Worm (Caenorhabditis elegans) whole organism, L4 larva: ENCODE results near the gene Y17D7B.2.

Experiments
- F44E2.7 ChIP-seq: fragments of 200-800 bp; sonication (Bioruptor generic); IDR thresholded peaks from 2 replicates; pipeline ENCODE4 v2.1.2; 2022; ENCODE audit warnings: missing genetic modification characterization, missing compliant biosample characterization
- F49E8.2 ChIP-seq: sonication (generic microtip); optimal IDR thresholded peaks from 2 replicates; lab custom pipeline; 2016; ENCODE audit warnings: missing compliant biosample characterization, mild to moderate bottlenecking, missing genetic modification characterization, borderline replicate concordance
- T26A8.4 ChIP-seq: fragments of 200-800 bp; sonication (Bioruptor generic); IDR thresholded peaks from 2 replicates; pipeline ENCODE4 v1.3.6; 2022; ENCODE audit warnings: missing genetic modification characterization, missing compliant biosample characterization
- Y48G9A.11 ChIP-seq: fragments of 200-800 bp; sonication (Bioruptor generic); IDR thresholded peaks from 2 replicates; pipeline ENCODE4 v1.3.6; 2022; ENCODE audit warnings: missing genetic modification reagents, missing genetic modification characterization, missing compliant biosample characterization
- Y5F2A.4 ChIP-seq: fragments of 200-800 bp; sonication (Bioruptor generic); optimal IDR thresholded peaks from 2 replicates; lab custom pipeline; 2018; ENCODE audit warnings: mild to moderate bottlenecking, missing genetic modification characterization, missing compliant biosample characterization
- Y75B8A.6 ChIP-seq: fragments of 200-800 bp; sonication (Bioruptor generic); IDR thresholded peaks from 2 replicates; pipeline ENCODE4 v1.3.6; 2022; ENCODE audit warnings: missing genetic modification reagents, missing genetic modification characterization, missing compliant biosample characterization
- ZK337.2 ChIP-seq: fragments of 200-800 bp; sonication (Bioruptor generic); IDR thresholded peaks from 2 replicates; pipeline ENCODE4 v1.3.6; 2022; ENCODE audit warnings: missing genetic modification reagents, missing genetic modification characterization, missing compliant biosample characterization
- aha-1 ChIP-seq: fragments of 150-350 bp; peaks from one replicate; lab custom pipeline; 2014; ENCODE audit warnings: missing biosample characterization, missing genetic modification characterization
- aly-2 ChIP-seq: sonication (generic microtip); optimal IDR thresholded peaks from 2 replicates; lab custom pipeline; 2018; ENCODE audit warnings: missing biosample characterization, missing genetic modification characterization
- ama-1 ChIP-seq: fragments of 150-350 bp; optimal IDR thresholded peaks from 2 replicates; lab custom pipeline; 2014; ENCODE audit warnings: inconsistent platforms, mixed read lengths
- ceh-32 ChIP-seq: sonication (generic microtip); optimal IDR thresholded peaks from 2 replicates; lab custom pipeline; 2016; ENCODE audit warnings: mild to moderate bottlenecking, missing genetic modification characterization, missing compliant biosample characterization; ENCODE audit not compliant: poor library complexity
- ceh-44 ChIP-seq: fragments of 200-800 bp; sonication (Bioruptor generic); IDR thresholded peaks from 2 replicates; pipeline ENCODE4 v1.3.6; 2022; ENCODE audit warnings: missing genetic modification reagents, missing genetic modification characterization, missing compliant biosample characterization
- ceh-62 ChIP-seq: sonication (generic microtip); optimal IDR thresholded peaks from 2 replicates; lab custom pipeline; 2017; ENCODE audit warnings: missing biosample characterization, missing genetic modification characterization
- daf-12 ChIP-seq: fragments of 150-350 bp; optimal IDR thresholded peaks from 2 replicates; lab custom pipeline; 2014; ENCODE audit warnings: missing biosample characterization, missing genetic modification reagents, missing genetic modification characterization
- daf-16 ChIP-seq, 3 experiments: sonication (generic microtip); optimal IDR thresholded peaks; 2 replicates each; lab custom pipeline; 2016 to 2017; ENCODE audit warnings: missing genetic modification characterization in 3 of 3, missing genetic modification reagents in 3 of 3, mild to moderate bottlenecking in 2 of 3, missing compliant biosample characterization in 2 of 3, missing biosample characterization in 1 of 3, moderate library complexity in 1 of 3
- daf-19 ChIP-seq: fragments of 200-800 bp; sonication (Bioruptor generic); conservative IDR thresholded peaks from 2 replicates; pipeline ENCODE4 v1.3.6; 2022; ENCODE audit warnings: missing genetic modification characterization, missing compliant biosample characterization
- daf-8 ChIP-seq: fragments of 200-800 bp; sonication (Bioruptor generic); IDR thresholded peaks from 2 replicates; pipeline ENCODE4 v1.3.6; 2022; ENCODE audit warnings: missing genetic modification characterization, missing compliant biosample characterization
- duxl-1 ChIP-seq: sonication (generic microtip); optimal IDR thresholded peaks from 2 replicates; lab custom pipeline; 2016; ENCODE audit warnings: mild to moderate bottlenecking, missing genetic modification characterization, moderate library complexity, missing compliant biosample characterization; ENCODE audit not compliant: poor library complexity
- egl-43 ChIP-seq: fragments of 200-800 bp; sonication (Bioruptor generic); IDR thresholded peaks from 2 replicates; pipeline ENCODE4 v1.3.6; 2022; ENCODE audit warnings: missing genetic modification reagents, missing genetic modification characterization, missing compliant biosample characterization
- fos-1 ChIP-seq: fragments of 150-350 bp; optimal IDR thresholded peaks from 2 replicates; lab custom pipeline; 2014; ENCODE audit warnings: missing biosample characterization, missing genetic modification characterization
- hif-1 ChIP-seq, 2 experiments: sonication (generic microtip); optimal IDR thresholded peaks; 2 replicates each; lab custom pipeline; 2016 to 2017; ENCODE audit warnings: missing compliant biosample characterization in 2 of 2, missing genetic modification characterization in 2 of 2, missing genetic modification reagents in 2 of 2, missing genotype in 2 of 2, mild to moderate bottlenecking in 1 of 2
- hlh-11 ChIP-seq: fragments of 200-800 bp; sonication (Bioruptor generic); optimal IDR thresholded peaks from 2 replicates; lab custom pipeline; 2018; ENCODE audit warnings: mild to moderate bottlenecking, missing genetic modification characterization, missing compliant biosample characterization
- hmg-1.1 ChIP-seq: fragments of 200-800 bp; sonication (Bioruptor generic); IDR thresholded peaks from 2 replicates; pipeline ENCODE4 v1.3.6; 2022; ENCODE audit warnings: missing genetic modification reagents, missing genetic modification characterization, missing compliant biosample characterization
- lim-7 ChIP-seq: fragments of 200-800 bp; sonication (Bioruptor generic); IDR thresholded peaks from 2 replicates; pipeline ENCODE4 v1.3.6; 2022; ENCODE audit warnings: missing genetic modification characterization, missing compliant biosample characterization
- lin-39 ChIP-seq: fragments of 150-350 bp; optimal IDR thresholded peaks from 2 replicates; lab custom pipeline; 2014; ENCODE audit warnings: missing biosample characterization, missing genetic modification reagents, missing genetic modification characterization
- lir-3 ChIP-seq: sonication (generic microtip); optimal IDR thresholded peaks from 2 replicates; lab custom pipeline; 2016; ENCODE audit warnings: mild to moderate bottlenecking, missing genetic modification characterization, missing compliant biosample characterization
- madf-9 ChIP-seq: fragments of 200-800 bp; sonication (Bioruptor generic); conservative IDR thresholded peaks from 2 replicates; pipeline ENCODE4 v1.3.6; 2022; ENCODE audit warnings: missing genetic modification reagents, missing genetic modification characterization, missing compliant biosample characterization
- mep-1 ChIP-seq: fragments of 150-350 bp; sonication (generic microtip); optimal IDR thresholded peaks from 3 replicates; lab custom pipeline; 2014; ENCODE audit warnings: missing biosample characterization, missing genetic modification characterization
- mxl-2 ChIP-seq: fragments of 200-800 bp; sonication (Bioruptor generic); conservative IDR thresholded peaks from 2 replicates; pipeline ENCODE4 v1.3.6; 2022; ENCODE audit warnings: missing genetic modification reagents, missing genetic modification characterization, missing compliant biosample characterization
- mxl-3 ChIP-seq: fragments of 200-800 bp; sonication (Bioruptor generic); optimal IDR thresholded peaks from 2 replicates; lab custom pipeline; 2018; ENCODE audit warnings: mild to moderate bottlenecking, missing genetic modification characterization, missing compliant biosample characterization
- nhr-237 ChIP-seq: sonication (generic microtip); optimal IDR thresholded peaks from 2 replicates; lab custom pipeline; 2017; ENCODE audit warnings: missing biosample characterization, missing genetic modification characterization
- nhr-25 ChIP-seq: sonication (generic microtip); optimal IDR thresholded peaks from 2 replicates; lab custom pipeline; 2017; ENCODE audit warnings: missing genetic modification characterization, mild to moderate bottlenecking, missing compliant biosample characterization, antibody characterized with exemption, moderate library complexity, borderline replicate concordance; ENCODE audit not compliant: insufficient read depth
- nhr-28 ChIP-seq: fragments of 150-350 bp; optimal IDR thresholded peaks from 2 replicates; lab custom pipeline; 2014; ENCODE audit warnings: missing biosample characterization, missing genetic modification characterization
- nhr-42 ChIP-seq: fragments of 200-800 bp; sonication (Bioruptor generic); IDR thresholded peaks from 2 replicates; pipeline ENCODE4 v1.3.6; 2022; ENCODE audit warnings: missing genetic modification characterization, missing compliant biosample characterization
- nhr-6 ChIP-seq: fragments of 150-350 bp; optimal IDR thresholded peaks from 2 replicates; lab custom pipeline; 2014; ENCODE audit warnings: missing biosample characterization, missing genetic modification characterization
- nhr-77 ChIP-seq: fragments of 150-350 bp; optimal IDR thresholded peaks from 2 replicates; lab custom pipeline; 2014; ENCODE audit warnings: missing biosample characterization, missing genetic modification characterization
- snpc-4 ChIP-seq: fragments of 150-350 bp; optimal IDR thresholded peaks from 2 replicates; lab custom pipeline; 2014; ENCODE audit warnings: missing biosample characterization, missing genetic modification characterization
- spr-1 ChIP-seq: sonication (generic microtip); optimal IDR thresholded peaks from 2 replicates; lab custom pipeline; 2016; ENCODE audit warnings: mild to moderate bottlenecking, missing genetic modification characterization, missing compliant biosample characterization
- spr-3 ChIP-seq: fragments of 200-800 bp; sonication (Bioruptor generic); optimal IDR thresholded peaks from 2 replicates; lab custom pipeline; 2018; ENCODE audit warnings: mild to moderate bottlenecking, missing genetic modification characterization, missing compliant biosample characterization
- unc-130 ChIP-seq: sonication (generic microtip); optimal IDR thresholded peaks from 2 replicates; lab custom pipeline; 2016; ENCODE audit warnings: missing genetic modification reagents, missing genetic modification characterization, missing compliant biosample characterization
- unc-62 ChIP-seq, 3 experiments: fragments of 150-350 bp in 1 of 3; sonication (generic microtip); optimal IDR thresholded peaks in 2 of 3; peaks in 1 of 3; 1 replicate in 1 of 3; 2 replicates in 2 of 3; lab custom pipeline; 2014 to 2017; ENCODE audit warnings: missing biosample characterization in 3 of 3, missing genetic modification characterization in 3 of 3, missing genetic modification reagents in 3 of 3, missing genotype in 1 of 3
- zag-1 ChIP-seq: fragments of 150-350 bp; optimal IDR thresholded peaks from 2 replicates; lab custom pipeline; 2014; ENCODE audit warnings: missing biosample characterization, missing genetic modification characterization
- zip-2 ChIP-seq: fragments of 150-350 bp; optimal IDR thresholded peaks from 2 replicates; lab custom pipeline; 2014; ENCODE audit warnings: missing biosample characterization, missing genetic modification characterization

The Y17D7B.2 gene

DNA sequence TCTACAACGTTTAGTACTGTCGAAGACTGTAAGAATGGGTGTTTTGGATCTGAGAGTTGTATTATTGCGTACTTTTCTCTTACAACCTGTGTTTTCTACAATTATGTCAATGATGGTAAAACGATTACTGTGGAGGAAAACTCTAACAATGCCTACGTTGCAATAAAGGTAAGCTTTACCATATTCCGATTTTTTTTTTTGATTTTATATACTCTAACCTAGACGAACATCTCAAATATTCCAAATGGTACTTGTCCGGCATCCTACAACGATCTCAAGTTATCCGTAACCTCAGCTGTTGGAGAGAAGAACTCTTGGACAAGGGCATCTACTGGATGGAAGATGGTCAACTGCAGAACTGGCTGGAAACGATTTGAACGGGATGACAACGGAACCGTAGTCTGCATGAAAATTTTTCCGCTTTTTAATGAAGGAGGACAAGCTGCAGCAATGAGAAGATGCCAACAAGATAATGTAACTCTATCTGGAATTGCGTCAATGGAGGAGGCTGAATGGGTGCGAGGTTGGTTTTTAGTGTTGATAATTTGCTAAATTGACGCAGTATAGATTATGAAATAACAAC lies 15.6 kb upstream of the Y17D7B.2 start:
- TF ChIP-seq F44E2.7 (no peak), lir-3 (tag; lab: Kevin White, UChicago) (no peak), daf-16 (GFP tag; optimal IDR thresholded peaks at IDR 0.05; lab: Kevin White, UChicago) (no peak), daf-16 (tag; optimal IDR thresholded peaks at IDR 0.05; lab: Kevin White, UChicago) (no peak), aha-1 (peak; percentile 91), unc-62 (GFP tag; optimal IDR thresholded peaks at IDR 0.05 in 1 of 2; lab: Kevin White, UChicago) (peak in 1 of 2 experiments; percentile 90), unc-62 (tag; optimal IDR thresholded peaks at IDR 0.05; lab: Kevin White, UChicago) (no peak), madf-9 (GFP tag; lab: Robert Waterston, UW) (no peak)

DNA sequence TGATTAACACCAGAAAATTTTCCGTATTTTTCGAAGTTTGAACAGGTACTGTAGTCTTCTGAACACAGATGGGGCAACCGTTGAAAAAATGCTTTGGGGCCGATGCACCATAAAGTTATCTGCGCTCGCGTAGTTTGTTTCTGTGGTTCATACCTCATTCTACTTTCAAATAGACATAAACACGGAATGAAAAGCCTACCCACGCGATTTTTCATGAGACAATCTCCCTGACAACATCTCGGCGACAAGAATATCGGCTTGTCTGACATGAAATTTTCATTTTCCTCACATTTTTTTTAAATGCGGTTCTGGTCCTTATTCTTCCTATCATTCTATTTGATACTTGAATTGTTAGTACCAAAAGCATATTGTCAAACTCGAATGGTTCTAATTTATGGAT lies 14.8 kb upstream of the Y17D7B.2 start, which contains the start of gene clec-257:
clec-257 (plus strand) TSS at position 301 of the 400 bp plus-strand sequence.
- TF ChIP-seq unc-130 (GFP tag; lab: Kevin White, UChicago) = no peak
- no peak for TF ChIP-seq T26A8.4 (GFP tag; lab: Robert Waterston, UW)
- TF ChIP-seq mxl-3 (GFP tag; lab: Kevin White, UChicago) = no peak
- TF ChIP-seq nhr-77 (tag; lab: Kevin White, UChicago) = no peak
- no peak for TF ChIP-seq lin-39 (tag; lab: Kevin White, UChicago)
- no peak for TF ChIP-seq aly-2
- no peak for TF ChIP-seq ZK337.2 (GFP tag; lab: Robert Waterston, UW)
- TF ChIP-seq hif-1 (tag; optimal IDR thresholded peaks at IDR 0.05; lab: Kevin White, UChicago) = no peak
- no peak for TF ChIP-seq nhr-237 (tag; lab: Kevin White, UChicago)
- no peak for TF ChIP-seq lim-7
- TF ChIP-seq daf-19 = no peak
- TF ChIP-seq ceh-44 (GFP tag; lab: Robert Waterston, UW) = no peak
- TF ChIP-seq zag-1 (tag; lab: Kevin White, UChicago) = no peak
- TF ChIP-seq spr-1 (tag; lab: Kevin White, UChicago) = no peak
- no peak for TF ChIP-seq snpc-4 (tag; lab: Kevin White, UChicago)
- no peak for TF ChIP-seq mep-1 (tag; lab: Kevin White, UChicago)
- TF ChIP-seq nhr-28 (tag; lab: Kevin White, UChicago) = no peak
- no peak for TF ChIP-seq hmg-1.1 (GFP tag; lab: Robert Waterston, UW)
- TF ChIP-seq nhr-42 (GFP tag; lab: Robert Waterston, UW) = no peak

- TF ChIP-seq egl-43 (GFP tag; lab: Robert Waterston, UW) (no peak), duxl-1 (tag; lab: Kevin White, UChicago) (peak; percentile 57), spr-3 (GFP tag; lab: Kevin White, UChicago) (no peak), Y5F2A.4 (GFP tag; lab: Kevin White, UChicago) (no peak), F49E8.2 (tag; lab: Kevin White, UChicago) (no peak), aha-1 (peak; percentile 95), madf-9 (GFP tag; lab: Robert Waterston, UW) (no peak), ceh-62 (tag; lab: Kevin White, UChicago) (no peak), zag-1 (tag; lab: Kevin White, UChicago) (no peak), fos-1 (tag; lab: Kevin White, UChicago) (no peak), nhr-6 (tag; lab: Kevin White, UChicago) (no peak), aly-2 (no peak), Y48G9A.11 (0 out of 2 replicates have a peak, but pooled peaks have one; percentile 9), hlh-11 (tag; lab: Kevin White, UChicago) (no peak), mxl-2 (GFP tag; lab: Robert Waterston, UW) (no peak), daf-12 (tag; lab: Kevin White, UChicago) (no peak), unc-62 (GFP tag; optimal IDR thresholded peaks at IDR 0.05 in 1 of 2; lab: Kevin White, UChicago) (peak in 1 of 2 experiments; percentile 66), unc-62 (tag; optimal IDR thresholded peaks at IDR 0.05; lab: Kevin White, UChicago) (no peak), zip-2 (no peak), daf-8 (GFP tag; lab: Robert Waterston, UW) (no peak), lir-3 (tag; lab: Kevin White, UChicago) (no peak), nhr-42 (GFP tag; lab: Robert Waterston, UW) (0 out of 2 replicates have a peak, but pooled peaks have one; percentile 51), ceh-32 (no peak), nhr-25 (tag; lab: Kevin White, UChicago) (no peak), Y75B8A.6 (no peak), ama-1 (lab: Kevin White, UChicago) (no peak)
These were observed 11.2 kb upstream of the Y17D7B.2 start, which contains the start of gene Y17D7B.4 for ce11 chrV:18776245-18776737. Gene Y17D7B.4, minus strand, starts transcription at chrV:18776687.
